Worm (Caenorhabditis elegans) whole organism, L1 larva: Measurements from ENCODE around the gene F41F3.3.

Experiments
- ceh-8 ChIP-seq: fragments of 200-800 bp; sonication (Bioruptor generic); optimal IDR thresholded peaks from 2 replicates; lab custom pipeline; 2018; ENCODE audit warnings: mild to moderate bottlenecking, missing genetic modification characterization, moderate library complexity, missing compliant biosample characterization
- egl-27 ChIP-seq, 2 experiments: fragments of 150-350 bp in 1 of 2; sonication (generic microtip); optimal IDR thresholded peaks; 3 replicates each; lab custom pipeline; 2017 to 2018; ENCODE audit warnings: missing biosample characterization in 2 of 2, missing genetic modification characterization in 2 of 2, missing genetic modification reagents in 2 of 2
- lin-15B ChIP-seq: fragments of 150-350 bp; sonication (generic microtip); optimal IDR thresholded peaks from 3 replicates; lab custom pipeline; 2014; ENCODE audit warnings: missing biosample characterization, missing genetic modification characterization
- nhr-12 ChIP-seq: sonication (generic microtip); optimal IDR thresholded peaks from 2 replicates; lab custom pipeline; 2017; ENCODE audit warnings: missing biosample characterization, missing genetic modification characterization
- nhr-76 ChIP-seq: sonication (generic microtip); optimal IDR thresholded peaks from 2 replicates; lab custom pipeline; 2017; ENCODE audit warnings: missing biosample characterization, missing genetic modification characterization
- rnt-1 ChIP-seq: sonication (generic microtip); optimal IDR thresholded peaks from 2 replicates; lab custom pipeline; 2016; ENCODE audit warnings: mild to moderate bottlenecking, missing genetic modification characterization, moderate library complexity, missing compliant biosample characterization
- snpc-4 ChIP-seq: fragments of 150-350 bp; optimal IDR thresholded peaks from 2 replicates; lab custom pipeline; 2014; ENCODE audit warnings: missing biosample characterization, missing genetic modification characterization
- unc-30 ChIP-seq: sonication (generic microtip); optimal IDR thresholded peaks from 2 replicates; lab custom pipeline; 2017; ENCODE audit warnings: missing biosample characterization, missing genetic modification characterization
- xbp-1 ChIP-seq: sonication (generic microtip); optimal IDR thresholded peaks from 2 replicates; lab custom pipeline; 2016; ENCODE audit warnings: missing genetic modification characterization, missing compliant biosample characterization
- ztf-11 ChIP-seq, 2 experiments: sonication (generic microtip); optimal IDR thresholded peaks; 2 replicates each; lab custom pipeline; 2016 to 2017; ENCODE audit warnings: missing genetic modification characterization in 2 of 2, missing biosample characterization in 1 of 2, missing compliant biosample characterization in 1 of 2

DNA sequence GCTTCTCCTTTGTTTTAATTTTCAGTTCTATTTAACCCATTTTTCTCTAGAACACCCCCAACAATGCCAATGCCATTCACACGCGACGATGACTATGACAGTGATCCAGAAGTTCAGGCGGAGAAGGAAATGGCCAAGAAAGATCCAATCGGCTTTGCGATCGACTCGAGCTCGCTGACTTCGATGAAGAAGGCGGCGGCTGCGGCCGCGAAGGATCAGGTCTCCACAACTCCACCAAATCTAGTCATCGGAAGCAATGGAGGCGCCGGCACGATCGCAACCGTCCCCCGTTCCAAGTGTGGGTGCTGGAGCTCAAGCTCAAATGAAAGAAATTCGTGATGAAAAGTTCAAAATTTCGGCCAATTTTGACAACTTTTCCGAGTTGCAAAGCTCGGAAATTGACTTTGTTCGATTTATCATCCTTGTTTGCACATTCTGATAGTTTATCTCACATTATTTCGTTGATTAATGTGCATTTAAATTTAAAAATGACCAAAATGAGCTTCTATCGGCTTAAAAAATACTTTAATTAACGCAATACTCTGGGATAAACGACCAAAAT, 40.0 kb upstream of the F41F3.3 start, which contains the start of gene K03B4.2:
- TF ChIP-seq rnt-1: no peak
- TF ChIP-seq ztf-11 (tag; optimal IDR thresholded peaks at IDR 0.05; lab: Kevin White, UChicago): no peak
- TF ChIP-seq nhr-12 (tag; lab: Kevin White, UChicago): no peak
- no peak for TF ChIP-seq xbp-1 (tag; lab: Kevin White, UChicago)
- TF ChIP-seq snpc-4 (tag; lab: Kevin White, UChicago): no peak
- TF ChIP-seq lin-15B: no peak
- TF ChIP-seq nhr-76: no peak
- no peak for TF ChIP-seq egl-27 (tag; optimal IDR thresholded peaks at IDR 0.05; lab: Kevin White, UChicago)
- TF ChIP-seq ceh-8 (GFP tag; lab: Kevin White, UChicago): no peak
- TF ChIP-seq unc-30 (tag; lab: Kevin White, UChicago): no peak
